Worm (Caenorhabditis elegans) whole organism, L4/young adult: ENCODE measurements around the gene C35C5.10.

Experiments used
- W03F9.2 ChIP-seq: fragments of 150-350 bp; optimal IDR thresholded peaks from 2 replicates; lab custom pipeline; 2014; ENCODE audit warnings: missing biosample characterization, missing genetic modification characterization
- dao-5 ChIP-seq: sonication (generic microtip); optimal IDR thresholded peaks from 2 replicates; lab custom pipeline; 2016; ENCODE audit warnings: missing genotype, missing genetic modification characterization, moderate library complexity, missing compliant biosample characterization
- him-1 ChIP-seq: sonication (generic microtip); optimal IDR thresholded peaks from 2 replicates; lab custom pipeline; 2016; ENCODE audit warnings: missing genotype, missing genetic modification reagents, missing genetic modification characterization, missing compliant biosample characterization

DNA sequence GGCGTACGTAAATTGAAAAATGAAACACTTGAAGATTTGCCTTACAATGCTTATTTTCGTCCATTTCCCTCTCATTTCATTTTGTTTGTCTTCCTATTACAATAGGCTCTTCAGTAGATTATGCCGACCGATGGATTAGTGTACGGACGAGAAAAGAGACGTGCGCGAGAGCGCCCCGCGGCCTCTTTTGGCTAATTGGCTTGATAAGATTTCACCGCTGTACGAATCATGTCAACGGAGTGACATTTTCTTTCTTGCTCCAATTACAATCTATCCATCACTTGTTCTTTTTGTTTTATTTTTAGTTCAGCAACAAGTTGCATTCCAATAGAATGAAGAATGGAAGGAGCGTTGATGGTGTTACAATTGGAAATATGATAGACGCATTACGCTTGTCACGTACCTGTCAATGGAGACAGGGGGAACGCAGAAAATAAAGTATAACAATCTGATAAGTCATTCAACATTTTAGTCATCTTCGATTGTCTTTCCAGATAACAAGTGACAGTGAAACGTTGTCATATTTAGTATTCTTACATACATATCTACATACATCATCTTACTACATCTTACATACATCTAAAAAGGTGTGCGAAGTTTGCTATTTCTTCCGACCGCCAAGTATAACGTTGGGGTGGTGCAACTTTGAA lies 52.2 kb downstream of the C35C5.10 start:
- no peak for TF ChIP-seq W03F9.2 (tag; lab: Kevin White, UChicago)
- TF ChIP-seq dao-5 (tag; lab: Kevin White, UChicago) = no peak
- no peak for TF ChIP-seq him-1
